Fruit fly (Drosophila melanogaster) whole organism, prepupa: Measurements from ENCODE around the gene UbcE2M.

Source experiments
- Blimp-1 ChIP-seq: fragments of 200-800 bp; sonication (Bioruptor generic); optimal IDR thresholded peaks from 3 replicates; lab custom pipeline; 2017; ENCODE audit warnings: missing biosample characterization, missing genetic modification characterization, mild to moderate bottlenecking, moderate library complexity, missing genetic modification reagents
- CG11762 ChIP-seq: fragments of 200-800 bp; sonication (Bioruptor generic); optimal IDR thresholded peaks from 3 replicates; lab custom pipeline; 2016; ENCODE audit warnings: missing biosample characterization, missing genetic modification characterization; ENCODE audit not compliant: insufficient read depth
- CG15336 ChIP-seq: fragments of 200-800 bp; sonication (Bioruptor generic); IDR thresholded peaks from 2 replicates; pipeline ENCODE4 v1.3.6; 2022; ENCODE audit warnings: missing biosample characterization, missing genetic modification characterization
- CG1621 ChIP-seq: fragments of 200-800 bp; sonication (Bioruptor generic); optimal IDR thresholded peaks from 3 replicates; lab custom pipeline; 2018; ENCODE audit warnings: missing biosample characterization, mild to moderate bottlenecking, missing genetic modification characterization
- CG16779 ChIP-seq: fragments of 200-800 bp; sonication (Bioruptor generic); optimal IDR thresholded peaks from 3 replicates; lab custom pipeline; 2017; ENCODE audit warnings: missing biosample characterization, mild to moderate bottlenecking, missing genetic modification characterization
- CG31627 ChIP-seq: fragments of 200-800 bp; sonication (Bioruptor generic); optimal IDR thresholded peaks from 3 replicates; lab custom pipeline; 2016; ENCODE audit warnings: missing biosample characterization, missing genetic modification characterization
- CG34406 ChIP-seq: fragments of 200-800 bp; sonication (Bioruptor generic); optimal IDR thresholded peaks from 3 replicates; lab custom pipeline; 2016; ENCODE audit warnings: missing biosample characterization, missing genetic modification characterization
- CG3919 ChIP-seq: fragments of 200-800 bp; sonication (Bioruptor generic); optimal IDR thresholded peaks from 3 replicates; lab custom pipeline; 2016; ENCODE audit warnings: missing biosample characterization, missing genetic modification characterization
- CG4318 ChIP-seq: fragments of 200-800 bp; sonication (Bioruptor generic); optimal IDR thresholded peaks from 3 replicates; lab custom pipeline; 2017; ENCODE audit warnings: missing biosample characterization, mild to moderate bottlenecking, missing genetic modification characterization
- CG6792 ChIP-seq: fragments of 200-800 bp; sonication (Bioruptor generic); optimal IDR thresholded peaks from 3 replicates; lab custom pipeline; 2016; ENCODE audit warnings: missing biosample characterization, missing genetic modification characterization
- CG6808 ChIP-seq: fragments of 200-800 bp; sonication (Bioruptor generic); optimal IDR thresholded peaks from 3 replicates; lab custom pipeline; 2017; ENCODE audit warnings: missing biosample characterization, missing genetic modification characterization, mild to moderate bottlenecking, moderate library complexity, missing genetic modification reagents
- CG6854 ChIP-seq: fragments of 200-800 bp; sonication (Bioruptor generic); optimal IDR thresholded peaks from 2 replicates; lab custom pipeline; 2017; ENCODE audit warnings: missing biosample characterization, mild to moderate bottlenecking, missing genetic modification characterization
- CG7368 ChIP-seq: fragments of 200-800 bp; sonication (Bioruptor generic); optimal IDR thresholded peaks from 3 replicates; lab custom pipeline; 2016; ENCODE audit warnings: missing biosample characterization, missing genetic modification characterization
- CG8119 ChIP-seq: fragments of 200-800 bp; sonication (Bioruptor generic); IDR thresholded peaks from 3 replicates; pipeline ENCODE4 v1.3.6; 2022; ENCODE audit warnings: missing biosample characterization, missing genetic modification characterization
- CG8319 ChIP-seq: fragments of 200-800 bp; sonication (Bioruptor generic); optimal IDR thresholded peaks from 3 replicates; lab custom pipeline; 2016; ENCODE audit warnings: missing biosample characterization, missing genetic modification characterization
- Eip78C ChIP-seq: fragments of 200-800 bp; sonication (Bioruptor generic); peaks from one replicate; lab custom pipeline; 2016; ENCODE audit warnings: missing biosample characterization, missing genetic modification characterization
- Eip93F ChIP-seq: fragments of 200-800 bp; sonication (Bioruptor generic); optimal IDR thresholded peaks from 2 replicates; lab custom pipeline; 2016; ENCODE audit warnings: missing biosample characterization, mild to moderate bottlenecking, missing genetic modification characterization
- Hr38 ChIP-seq: sonication (Bioruptor generic); optimal IDR thresholded peaks from 2 replicates; lab custom pipeline; 2016; ENCODE audit warnings: missing biosample characterization, missing genetic modification characterization
- Lpt ChIP-seq: fragments of 200-800 bp; sonication (Bioruptor generic); optimal IDR thresholded peaks from 3 replicates; lab custom pipeline; 2016; ENCODE audit warnings: missing biosample characterization, missing genetic modification characterization
- Met ChIP-seq: fragments of 200-800 bp; sonication (Bioruptor generic); optimal IDR thresholded peaks from 3 replicates; lab custom pipeline; 2016; ENCODE audit warnings: missing biosample characterization, missing genetic modification characterization
- OdsH ChIP-seq: fragments of 200-800 bp; sonication (Bioruptor generic); optimal IDR thresholded peaks from 3 replicates; lab custom pipeline; 2016; ENCODE audit warnings: missing biosample characterization, missing genetic modification characterization
- Sox102F ChIP-seq: fragments of 200-800 bp; sonication (Bioruptor generic); optimal IDR thresholded peaks from 2 replicates; lab custom pipeline; 2016; ENCODE audit warnings: missing biosample characterization, mild to moderate bottlenecking, missing genetic modification characterization
- Sox14 ChIP-seq: fragments of 200-800 bp; sonication (Bioruptor generic); optimal IDR thresholded peaks from 3 replicates; lab custom pipeline; 2016; ENCODE audit warnings: missing biosample characterization, missing genetic modification characterization
- acj6 ChIP-seq: fragments of 200-800 bp; sonication (Bioruptor generic); optimal IDR thresholded peaks from 3 replicates; lab custom pipeline; 2016; ENCODE audit warnings: missing biosample characterization, missing genetic modification characterization
- cyc ChIP-seq: fragments of 200-800 bp; sonication (Bioruptor generic); optimal IDR thresholded peaks from 3 replicates; lab custom pipeline; 2016; ENCODE audit warnings: missing biosample characterization, missing genetic modification characterization
- dac ChIP-seq: fragments of 200-800 bp; sonication (Bioruptor generic); optimal IDR thresholded peaks from 2 replicates; lab custom pipeline; 2017; ENCODE audit warnings: missing biosample characterization, mild to moderate bottlenecking, missing genetic modification characterization
- dsx ChIP-seq: fragments of 200-800 bp; optimal IDR thresholded peaks from 3 replicates; lab custom pipeline; 2019; ENCODE audit warnings: missing biosample characterization, mild to moderate bottlenecking, missing genetic modification characterization, moderate library complexity; ENCODE audit not compliant: poor library complexity, severe bottlenecking
- eg ChIP-seq: fragments of 200-800 bp; sonication (Bioruptor generic); IDR thresholded peaks from 3 replicates; pipeline ENCODE4 v1.3.6; 2022; ENCODE audit warnings: missing biosample characterization, missing genetic modification characterization
- fkh ChIP-seq: fragments of 200-800 bp; sonication (Bioruptor generic); optimal IDR thresholded peaks from 3 replicates; lab custom pipeline; 2017; ENCODE audit warnings: missing biosample characterization, mild to moderate bottlenecking, missing genetic modification characterization, moderate library complexity
- net ChIP-seq: fragments of 200-800 bp; sonication (Bioruptor generic); optimal IDR thresholded peaks from 3 replicates; lab custom pipeline; 2016; ENCODE audit warnings: missing biosample characterization, missing genetic modification characterization
- salr ChIP-seq, 2 experiments: fragments of 200-800 bp; sonication (Bioruptor generic); optimal IDR thresholded peaks; 3 replicates each; lab custom pipeline; 2016 to 2018; ENCODE audit warnings: missing biosample characterization in 2 of 2, missing genetic modification characterization in 2 of 2, mild to moderate bottlenecking in 1 of 2
- spab ChIP-seq: fragments of 200-800 bp; sonication (Bioruptor generic); optimal IDR thresholded peaks from 2 replicates; lab custom pipeline; 2017; ENCODE audit warnings: missing biosample characterization, mild to moderate bottlenecking, missing genetic modification characterization, missing genetic modification reagents
- svp ChIP-seq: fragments of 200-800 bp; sonication (Bioruptor generic); peaks from one replicate; lab custom pipeline; 2016; ENCODE audit warnings: missing biosample characterization, missing genetic modification characterization
- vri ChIP-seq: fragments of 200-800 bp; sonication (Bioruptor generic); optimal IDR thresholded peaks from 3 replicates; lab custom pipeline; 2016; ENCODE audit warnings: missing biosample characterization, mild to moderate bottlenecking, missing genetic modification characterization

Gene UbcE2M

dm6 chr3L:8185263-8186227, 12.2 kb downstream of the UbcE2M start (continued):
- TF ChIP-seq cyc (GFP tag; lab: Kevin White, UChicago) (peak; percentile 31), CG8119 (GFP tag; lab: Robert Waterston, UW) (peak; percentile 50), CG6792 (GFP tag; lab: Kevin White, UChicago) (peak; percentile 63), salr (GFP tag; optimal IDR thresholded peaks at IDR 0.05; lab: Kevin White, UChicago) (peak; percentile 23 to 29), CG6854 (no peak), CG31627 (GFP tag; lab: Kevin White, UChicago) (peak; percentile 28), CG8319 (peak; percentile 46), dac (peak; percentile 14), CG3919 (GFP tag; lab: Kevin White, UChicago) (peak; percentile 70), vri (GFP tag; lab: Kevin White, UChicago) (peak; percentile 58), CG11762 (GFP tag; lab: Kevin White, UChicago) (peak; percentile 57), CG15336 (GFP tag; lab: Robert Waterston, UW) (0 out of 2 replicates have a peak, but pooled peaks have one; percentile 55), CG4318 (GFP tag; lab: Kevin White, UChicago) (peak; percentile 13), CG34406 (GFP tag; lab: Kevin White, UChicago) (peak; percentile 25), Eip93F (GFP tag; lab: Kevin White, UChicago) (no peak), OdsH (GFP tag; lab: Kevin White, UChicago) (peak; percentile 79), Hr38 (GFP tag; lab: Kevin White, UChicago) (no peak), CG1621 (tag; lab: Kevin White, UChicago) (peak; percentile 44), net (peak; percentile 55), Lpt (peak; percentile 40), Blimp-1 (GFP tag; lab: Kevin White, UChicago) (no peak), svp (GFP tag; lab: Kevin White, UChicago) (peak; percentile 77), CG7368 (GFP tag; lab: Kevin White, UChicago) (peak; percentile 64), dsx (peak; percentile 36), eg (peak; percentile 61; the same call in 2 of the 3 replicates), Sox14 (peak; percentile 82), spab (GFP tag; lab: Kevin White, UChicago) (peak; percentile 53), acj6 (GFP tag; lab: Kevin White, UChicago) (peak; percentile 74), CG6808 (GFP tag; lab: Kevin White, UChicago) (peak; percentile 45), CG16779 (tag; lab: Kevin White, UChicago) (peak; percentile 55)
- TF ChIP-seq, all 60 proteins: peak for 50

dm6 chr3L:8180464-8181137, 17.2 kb downstream of the UbcE2M start, which contains the start of the genes mthl7 and Uxs:
Gene mthl7, minus strand, starts transcription at chr3L:8180514.
Gene Uxs, plus strand, starts transcription at chr3L:8180923.
- TF ChIP-seq Met (GFP tag; lab: Kevin White, UChicago) (no peak), Sox102F (GFP tag; lab: Kevin White, UChicago) (no peak), fkh (GFP tag; lab: Kevin White, UChicago) (peak; percentile 65), Eip78C (GFP tag; lab: Kevin White, UChicago) (peak; percentile 34), CG6854 (peak; percentile 56)
